Worm (Caenorhabditis elegans): ENCODE results near the gene R148.7.

ce11 chrIII:3220287-3220686, 22.1 kb upstream of the R148.7 start:
- no peak for TF ChIP-seq aly-2 (tag; optimal IDR thresholded peaks at IDR 0.05)
- no peak for TF ChIP-seq ztf-4 (tag; optimal IDR thresholded peaks at IDR 0.05)
- no peak for TF ChIP-seq nhr-237 (tag; optimal IDR thresholded peaks at IDR 0.05)
- no peak for TF ChIP-seq elt-1 (tag; optimal IDR thresholded peaks at IDR 0.05)
- TF ChIP-seq nhr-28 (tag; optimal IDR thresholded peaks at IDR 0.05): no peak
- TF ChIP-seq zag-1 (tag; optimal IDR thresholded peaks at IDR 0.05): no peak
- TF ChIP-seq egl-27 (tag; optimal IDR thresholded peaks at IDR 0.05): no peak
- TF ChIP-seq hmg-11 (tag; optimal IDR thresholded peaks at IDR 0.05): peak; percentile 78
- TF ChIP-seq nhr-23 (tag; optimal IDR thresholded peaks at IDR 0.05): no peak
- TF ChIP-seq pqm-1 (tag; optimal IDR thresholded peaks at IDR 0.05): no peak
- no peak for TF ChIP-seq ZK546.5 (tag; optimal IDR thresholded peaks at IDR 0.05)

Measured in whole organism, L3 larva.